Worm (Caenorhabditis elegans): ENCODE results near the gene C23G10.2.

The C23G10.2 gene

DNA sequence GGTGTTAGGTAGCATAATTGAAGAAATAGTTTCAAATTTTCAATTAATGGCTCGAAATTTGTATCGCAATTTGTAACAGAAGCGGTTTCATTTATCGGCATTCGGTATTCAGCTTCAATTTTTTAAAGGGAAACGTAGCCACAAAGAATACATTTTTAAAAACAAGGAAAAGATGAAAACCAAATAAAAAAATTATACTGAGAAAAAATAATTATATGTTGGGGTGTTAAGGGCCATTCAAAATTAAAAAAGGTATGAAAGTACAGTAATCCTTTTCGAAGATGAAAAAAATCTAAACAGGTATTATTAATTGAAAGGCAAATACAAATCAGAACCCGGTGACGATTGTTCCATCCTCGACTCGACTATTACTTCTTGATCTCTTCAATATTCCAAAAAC is 50.4 kb downstream of the C23G10.2 start, which contains the start of gene srg-1:
Gene srg-1 (minus strand): TSS at position 101 of the 400 bp plus-strand sequence.
- TF ChIP-seq him-1 (tag; optimal IDR thresholded peaks at IDR 0.05): no peak
- no peak for TF ChIP-seq dao-5 (tag; optimal IDR thresholded peaks at IDR 0.05)
- no peak for TF ChIP-seq W03F9.2 (tag; optimal IDR thresholded peaks at IDR 0.05)
